Worm (Caenorhabditis elegans) whole organism, L1 larva: ENCODE results near the gene C50E3.13.

Experiments used
- ceh-82 ChIP-seq, 3 experiments: fragments of 150-350 bp in 1 of 3; sonication (generic microtip) in 2 of 3; optimal IDR thresholded peaks; 2 replicates each; lab custom pipeline; 2014 to 2017; ENCODE audit warnings: missing biosample characterization in 3 of 3, missing genetic modification characterization in 3 of 3
- dpl-1 ChIP-seq, 3 experiments: fragments of 150-350 bp in 2 of 3; sonication (generic microtip) in 1 of 3; optimal IDR thresholded peaks; 2 replicates each; lab custom pipeline; 2014 to 2017; ENCODE audit warnings: missing biosample characterization in 3 of 3, missing genetic modification characterization in 3 of 3, missing genetic modification reagents in 3 of 3
- egl-27 ChIP-seq, 2 experiments: fragments of 150-350 bp in 1 of 2; sonication (generic microtip); optimal IDR thresholded peaks; 3 replicates each; lab custom pipeline; 2017 to 2018; ENCODE audit warnings: missing biosample characterization in 2 of 2, missing genetic modification characterization in 2 of 2, missing genetic modification reagents in 2 of 2
- fkh-10 ChIP-seq: sonication (generic microtip); optimal IDR thresholded peaks from 2 replicates; lab custom pipeline; 2017; ENCODE audit warnings: missing biosample characterization, missing genetic modification reagents, missing genetic modification characterization
- hlh-17 ChIP-seq: fragments of 200-800 bp; sonication (Bioruptor generic); optimal IDR thresholded peaks from 2 replicates; lab custom pipeline; 2018; ENCODE audit warnings: missing genetic modification characterization, mild to moderate bottlenecking, missing compliant biosample characterization, moderate library complexity, borderline replicate concordance
- lin-39 ChIP-seq: fragments of 150-350 bp; optimal IDR thresholded peaks from 2 replicates; lab custom pipeline; 2014; ENCODE audit warnings: missing biosample characterization, missing genetic modification reagents, missing genetic modification characterization
- nhr-11 ChIP-seq: fragments of 150-350 bp; optimal IDR thresholded peaks from 2 replicates; lab custom pipeline; 2014; ENCODE audit warnings: missing biosample characterization, missing genetic modification characterization
- rnt-1 ChIP-seq: sonication (generic microtip); optimal IDR thresholded peaks from 2 replicates; lab custom pipeline; 2016; ENCODE audit warnings: mild to moderate bottlenecking, missing genetic modification characterization, moderate library complexity, missing compliant biosample characterization
- skn-1 ChIP-seq: fragments of 150-350 bp; optimal IDR thresholded peaks from 2 replicates; lab custom pipeline; 2014; ENCODE audit warnings: missing biosample characterization, missing genetic modification characterization
- snpc-4 ChIP-seq: fragments of 150-350 bp; optimal IDR thresholded peaks from 2 replicates; lab custom pipeline; 2014; ENCODE audit warnings: missing biosample characterization, missing genetic modification characterization
- unc-130 ChIP-seq: fragments of 150-350 bp; optimal IDR thresholded peaks from 2 replicates; lab custom pipeline; 2017; ENCODE audit warnings: missing biosample characterization, missing genetic modification characterization, inconsistent platforms

ce11 chrV:7635469-7635868 is 11.4 kb upstream of the C50E3.13 start, which contains the start of gene srd-29:
- TF ChIP-seq nhr-11 (tag; lab: Kevin White, UChicago) (no peak), fkh-10 (GFP tag; lab: Kevin White, UChicago) (no peak), dpl-1 (GFP tag; optimal IDR thresholded peaks at IDR 0.05; lab: Kevin White, UChicago) (no peak), ceh-82 (tag; optimal IDR thresholded peaks at IDR 0.05; lab: Kevin White, UChicago) (no peak), lin-39 (tag; lab: Kevin White, UChicago) (no peak), rnt-1 (tag; lab: Kevin White, UChicago) (no peak), snpc-4 (tag; lab: Kevin White, UChicago) (no peak), skn-1 (tag; lab: Kevin White, UChicago) (no peak), hlh-17 (GFP tag; lab: Kevin White, UChicago) (no peak), egl-27 (tag; optimal IDR thresholded peaks at IDR 0.05; lab: Kevin White, UChicago) (no peak), unc-130 (tag; lab: Kevin White, UChicago) (no peak)
